Fruit fly (Drosophila melanogaster): ENCODE measurements around the gene CG13711.

dm6 chr3L:4749126-4749525 lies 8.6 kb upstream of the CG13711 start:
- TF ChIP-seq Sox100B (GFP tag; optimal IDR thresholded peaks at IDR 0.05), result no peak
- no peak for TF ChIP-seq Mrtf (GFP tag; IDR thresholded peaks at IDR 0.05)
- no peak for TF ChIP-seq CG3995 (GFP tag; optimal IDR thresholded peaks at IDR 0.05)
